Fruit fly (Drosophila melanogaster): ENCODE measurements around the gene Ance-3.

Gene Ance-3

dm6 chr2L:13977073-13977472 is 62.5 kb downstream of the Ance-3 start, which contains the start of gene Cyp28a5:
TSS of gene Cyp28a5 (plus strand) at chr2L:13977302.
- no peak for TF ChIP-seq CG5204 (GFP tag; optimal IDR thresholded peaks at IDR 0.05)
- no peak for TF ChIP-seq CG7101 (tag; optimal IDR thresholded peaks at IDR 0.05)
- no peak for TF ChIP-seq CG14711 (tag; optimal IDR thresholded peaks at IDR 0.05)
- peak; percentile 9 for TF ChIP-seq Hr96 (GFP tag; optimal IDR thresholded peaks at IDR 0.05)
- no peak for TF ChIP-seq bab1 (GFP tag; optimal IDR thresholded peaks at IDR 0.05)
- TF ChIP-seq Mnt (GFP tag; optimal IDR thresholded peaks at IDR 0.05): peak; percentile 18
- peak; percentile 59 for TF ChIP-seq kay (GFP tag; ENCODE audit: borderline replicate concordance)
- peak; percentile 33 for TF ChIP-seq cic (GFP tag; optimal IDR thresholded peaks at IDR 0.05)
- no peak for TF ChIP-seq cnc (optimal IDR thresholded peaks at IDR 0.05)

dm6 chr2L:13979826-13980225 is 65.3 kb downstream of the Ance-3 start, which contains the start of gene NimC2:
TSS of gene NimC2 (plus strand) at chr2L:13980126.
- TF ChIP-seq Hr96 (GFP tag; optimal IDR thresholded peaks at IDR 0.05) (no peak), cnc (optimal IDR thresholded peaks at IDR 0.05) (no peak), Crg-1 (GFP tag; optimal IDR thresholded peaks at IDR 0.05) (no peak), CG7045 (GFP tag; optimal IDR thresholded peaks at IDR 0.05) (no peak), CG12768 (GFP tag; optimal IDR thresholded peaks at IDR 0.05) (no peak), CG33017 (tag; optimal IDR thresholded peaks at IDR 0.05) (no peak), ovo (GFP tag; optimal IDR thresholded peaks at IDR 0.05) (no peak)

- TF ChIP-seq kay (GFP tag; ENCODE audit: borderline replicate concordance) (no peak), CG7045 (GFP tag; optimal IDR thresholded peaks at IDR 0.05) (no peak), bab1 (GFP tag; optimal IDR thresholded peaks at IDR 0.05) (no peak), CG7101 (tag; optimal IDR thresholded peaks at IDR 0.05) (no peak), tj (GFP tag; optimal IDR thresholded peaks at IDR 0.05) (no peak), CG33017 (tag; optimal IDR thresholded peaks at IDR 0.05) (no peak), Clk (GFP tag; optimal IDR thresholded peaks at IDR 0.05) (no peak), ovo (GFP tag; optimal IDR thresholded peaks at IDR 0.05) (no peak), CG5204 (GFP tag; optimal IDR thresholded peaks at IDR 0.05) (no peak), Crg-1 (GFP tag; optimal IDR thresholded peaks at IDR 0.05) (no peak), pad (GFP tag; optimal IDR thresholded peaks at IDR 0.05) (no peak), CG11617 (GFP tag; optimal IDR thresholded peaks at IDR 0.05) (no peak), CG12768 (GFP tag; optimal IDR thresholded peaks at IDR 0.05) (no peak), cnc (optimal IDR thresholded peaks at IDR 0.05) (no peak), CG14711 (tag; optimal IDR thresholded peaks at IDR 0.05) (no peak), toe (GFP tag; optimal IDR thresholded peaks at IDR 0.05) (no peak), CG1620 (GFP tag; optimal IDR thresholded peaks at IDR 0.05) (no peak), Mnt (GFP tag; optimal IDR thresholded peaks at IDR 0.05) (no peak), cic (GFP tag; optimal IDR thresholded peaks at IDR 0.05) (no peak), Hr96 (GFP tag; optimal IDR thresholded peaks at IDR 0.05) (no peak)
Observed at dm6 chr2L:13998952-13999351, 84.4 kb downstream of the Ance-3 start.

dm6 chr2L:14001078-14001477 is 86.6 kb downstream of the Ance-3 start, which contains the start of gene rk:
TSS of gene rk (minus strand) at chr2L:14001248.
- no peak for TF ChIP-seq CG11617 (GFP tag; optimal IDR thresholded peaks at IDR 0.05)
- TF ChIP-seq tj (GFP tag; optimal IDR thresholded peaks at IDR 0.05): no peak
- TF ChIP-seq Mnt (GFP tag; optimal IDR thresholded peaks at IDR 0.05): no peak
- no peak for TF ChIP-seq CG33017 (tag; optimal IDR thresholded peaks at IDR 0.05)
- no peak for TF ChIP-seq pad (GFP tag; optimal IDR thresholded peaks at IDR 0.05)
- no peak for TF ChIP-seq CG7101 (tag; optimal IDR thresholded peaks at IDR 0.05)
- TF ChIP-seq toe (GFP tag; optimal IDR thresholded peaks at IDR 0.05): no peak
- no peak for TF ChIP-seq CG5204 (GFP tag; optimal IDR thresholded peaks at IDR 0.05)
- TF ChIP-seq bab1 (GFP tag; optimal IDR thresholded peaks at IDR 0.05): no peak
- TF ChIP-seq CG7045 (GFP tag; optimal IDR thresholded peaks at IDR 0.05): no peak
- no peak for TF ChIP-seq CG14711 (tag; optimal IDR thresholded peaks at IDR 0.05)
- no peak for TF ChIP-seq kay (GFP tag; ENCODE audit: borderline replicate concordance)
- TF ChIP-seq Hr96 (GFP tag; optimal IDR thresholded peaks at IDR 0.05): no peak

dm6 chr2L:14001887-14002286 is 87.4 kb downstream of the Ance-3 start:
- no peak for TF ChIP-seq ovo (GFP tag; optimal IDR thresholded peaks at IDR 0.05)
- TF ChIP-seq CG7101 (tag; optimal IDR thresholded peaks at IDR 0.05): no peak
- no peak for TF ChIP-seq CG1620 (GFP tag; optimal IDR thresholded peaks at IDR 0.05)
- no peak for TF ChIP-seq CG14711 (tag; optimal IDR thresholded peaks at IDR 0.05)
- no peak for TF ChIP-seq CG7045 (GFP tag; optimal IDR thresholded peaks at IDR 0.05)
